Fruit fly (Drosophila melanogaster) whole organism, embryonic: ENCODE measurements around the gene CG1354.

Experiments used
- ATbp ChIP-seq: fragments of 200-800 bp; sonication (Bioruptor generic); optimal IDR thresholded peaks from 2 replicates; lab custom pipeline; 2017; ENCODE audit warnings: missing biosample characterization, mild to moderate bottlenecking, missing genetic modification characterization, missing genetic modification reagents
- Adf1 ChIP-seq: fragments of 200-800 bp; sonication (Bioruptor generic); IDR thresholded peaks from 2 replicates; pipeline ENCODE4 v1.3.6; 2022; ENCODE audit warnings: missing biosample characterization, missing genetic modification characterization
- CG10366 ChIP-seq: fragments of 200-800 bp; sonication (Bioruptor generic); IDR thresholded peaks from 2 replicates; pipeline ENCODE4 v1.3.6; 2022; ENCODE audit warnings: missing biosample characterization, missing genetic modification characterization
- CG11723 ChIP-seq: fragments of 200-800 bp; sonication (Bioruptor generic); optimal IDR thresholded peaks from 2 replicates; lab custom pipeline; 2017; ENCODE audit warnings: missing biosample characterization, mild to moderate bottlenecking, missing genetic modification characterization
- CG12219 ChIP-seq: fragments of 200-800 bp; sonication (Bioruptor generic); optimal IDR thresholded peaks from 3 replicates; lab custom pipeline; 2018; ENCODE audit warnings: missing biosample characterization, mild to moderate bottlenecking, missing genetic modification characterization
- CG12769 ChIP-seq: fragments of 200-800 bp; sonication (Bioruptor generic); optimal IDR thresholded peaks from 2 replicates; lab custom pipeline; 2019; ENCODE audit warnings: missing biosample characterization, mild to moderate bottlenecking, missing genetic modification characterization, moderate library complexity
- CG14014 ChIP-seq: fragments of 200-800 bp; sonication (Bioruptor generic); IDR thresholded peaks from 2 replicates; pipeline ENCODE4 v1.3.6; 2022; ENCODE audit warnings: missing biosample characterization, missing genetic modification characterization
- CG14050 ChIP-seq: fragments of 200-800 bp; sonication (Bioruptor generic); IDR thresholded peaks from 3 replicates; pipeline ENCODE4 v1.3.6; 2022; ENCODE audit warnings: missing biosample characterization, missing genetic modification characterization
- CG17829 ChIP-seq: fragments of 200-800 bp; optimal IDR thresholded peaks from 2 replicates; lab custom pipeline; 2019; ENCODE audit warnings: missing biosample characterization, mild to moderate bottlenecking, missing genetic modification characterization, moderate library complexity
- CG17912 ChIP-seq: fragments of 200-800 bp; sonication (Bioruptor generic); optimal IDR thresholded peaks from 2 replicates; lab custom pipeline; 2018; ENCODE audit warnings: missing biosample characterization, mild to moderate bottlenecking, missing genetic modification characterization
- CG18476 ChIP-seq: fragments of 200-800 bp; sonication (Bioruptor generic); optimal IDR thresholded peaks from 2 replicates; lab custom pipeline; 2016; ENCODE audit warnings: missing biosample characterization, mild to moderate bottlenecking, missing genetic modification characterization
- CG30403 ChIP-seq: fragments of 200-800 bp; sonication (Bioruptor generic); optimal IDR thresholded peaks from 3 replicates; lab custom pipeline; 2016; ENCODE audit warnings: missing biosample characterization, missing genetic modification characterization
- CG3163 ChIP-seq: fragments of 200-800 bp; sonication (Bioruptor generic); optimal IDR thresholded peaks from 3 replicates; lab custom pipeline; 2016; ENCODE audit warnings: missing biosample characterization, missing genetic modification characterization
- CG4424 ChIP-seq: fragments of 200-800 bp; sonication (Bioruptor generic); optimal IDR thresholded peaks from 3 replicates; lab custom pipeline; 2016; ENCODE audit warnings: missing biosample characterization, missing genetic modification characterization
- CG6254 ChIP-seq: fragments of 200-800 bp; sonication (Bioruptor generic); optimal IDR thresholded peaks from 3 replicates; lab custom pipeline; 2017; ENCODE audit warnings: mild to moderate bottlenecking, missing biosample characterization, missing genetic modification reagents, missing genetic modification characterization
- CG6791 ChIP-seq: fragments of 200-800 bp; sonication (Bioruptor generic); IDR thresholded peaks from 3 replicates; pipeline ENCODE4 v1.3.6; 2022; ENCODE audit warnings: missing biosample characterization, missing genetic modification characterization; ENCODE audit not compliant: partially characterized antibody
- CG6813 ChIP-seq: fragments of 200-800 bp; sonication (Bioruptor generic); optimal IDR thresholded peaks from 2 replicates; lab custom pipeline; 2017; ENCODE audit warnings: missing biosample characterization, missing genetic modification characterization, mild to moderate bottlenecking, moderate library complexity, missing genetic modification reagents
- CG8281 ChIP-seq: fragments of 200-800 bp; sonication (Bioruptor generic); optimal IDR thresholded peaks from 2 replicates; lab custom pipeline; 2018; ENCODE audit warnings: missing biosample characterization, mild to moderate bottlenecking, missing genetic modification characterization, moderate library complexity
- CG8924 ChIP-seq: fragments of 200-800 bp; optimal IDR thresholded peaks from 3 replicates; lab custom pipeline; 2019; ENCODE audit warnings: missing biosample characterization, mild to moderate bottlenecking, missing genetic modification characterization, moderate library complexity
- CG8944 ChIP-seq: fragments of 200-800 bp; sonication (Bioruptor generic); optimal IDR thresholded peaks from 3 replicates; lab custom pipeline; 2016; ENCODE audit warnings: missing biosample characterization, missing genetic modification characterization
- Dad ChIP-seq: fragments of 200-800 bp; sonication (Bioruptor generic); optimal IDR thresholded peaks from 3 replicates; lab custom pipeline; 2016; ENCODE audit warnings: missing biosample characterization, missing genetic modification characterization
- Dp ChIP-seq: fragments of 200-800 bp; sonication (Bioruptor generic); optimal IDR thresholded peaks from 2 replicates; lab custom pipeline; 2018; ENCODE audit warnings: missing biosample characterization, mild to moderate bottlenecking, missing genetic modification characterization, moderate library complexity
- H2.0 ChIP-seq: fragments of 200-800 bp; sonication (Bioruptor generic); IDR thresholded peaks from 2 replicates; pipeline ENCODE4 v1.3.6; 2022; ENCODE audit warnings: missing biosample characterization, missing genetic modification characterization
- HLHmδ ChIP-seq: fragments of 200-800 bp; sonication (Bioruptor generic); optimal IDR thresholded peaks from 2 replicates; lab custom pipeline; 2018; ENCODE audit warnings: missing biosample characterization, mild to moderate bottlenecking, missing genetic modification characterization, moderate library complexity
- Mad ChIP-seq: fragments of 200-800 bp; sonication (Bioruptor generic); optimal IDR thresholded peaks from 2 replicates; lab custom pipeline; 2016; ENCODE audit warnings: missing biosample characterization, missing genetic modification characterization
- Max ChIP-seq: fragments of 200-800 bp; sonication (Bioruptor generic); optimal IDR thresholded peaks from 2 replicates; lab custom pipeline; 2016; ENCODE audit warnings: missing biosample characterization, mild to moderate bottlenecking, missing genetic modification characterization
- Meics ChIP-seq: fragments of 200-800 bp; sonication (Bioruptor generic); optimal IDR thresholded peaks from 2 replicates; lab custom pipeline; 2017; ENCODE audit warnings: missing biosample characterization, mild to moderate bottlenecking, missing genetic modification characterization
- Mes4 ChIP-seq: fragments of 200-800 bp; sonication (Bioruptor generic); optimal IDR thresholded peaks from 2 replicates; lab custom pipeline; 2016; ENCODE audit warnings: missing biosample characterization, missing genetic modification characterization
- Myb ChIP-seq: fragments of 200-800 bp; sonication (Bioruptor generic); optimal IDR thresholded peaks from 2 replicates; lab custom pipeline; 2016; ENCODE audit warnings: missing biosample characterization, missing genetic modification characterization
- Nf-YC ChIP-seq: fragments of 200-800 bp; optimal IDR thresholded peaks from 3 replicates; lab custom pipeline; 2019; ENCODE audit warnings: missing biosample characterization, mild to moderate bottlenecking, missing genetic modification characterization, moderate library complexity
- Ravus ChIP-seq: fragments of 200-800 bp; sonication (Bioruptor generic); IDR thresholded peaks from 2 replicates; pipeline ENCODE4 v1.3.6; 2022; ENCODE audit warnings: missing biosample characterization, missing genetic modification characterization
- Side ChIP-seq: fragments of 200-800 bp; sonication (Bioruptor generic); optimal IDR thresholded peaks from 2 replicates; lab custom pipeline; 2016; ENCODE audit warnings: missing biosample characterization, missing genetic modification characterization
- Taf1 ChIP-seq: fragments of 200-800 bp; sonication (Bioruptor generic); IDR thresholded peaks from 2 replicates; pipeline ENCODE4 v1.3.6; 2022; ENCODE audit warnings: missing biosample characterization, missing genetic modification characterization
- Tbp ChIP-seq: fragments of >200 bp; optimal IDR thresholded peaks from 2 replicates; lab custom pipeline; 2018; ENCODE audit warnings: missing biosample characterization, missing genetic modification characterization
- aop ChIP-seq: fragments of 200-800 bp; sonication (Bioruptor generic); IDR thresholded peaks from 2 replicates; pipeline ENCODE4 v1.3.6; 2022; ENCODE audit warnings: missing biosample characterization, missing genetic modification characterization
- az2 ChIP-seq: fragments of 200-800 bp; sonication (Bioruptor generic); optimal IDR thresholded peaks from 3 replicates; lab custom pipeline; 2016; ENCODE audit warnings: missing biosample characterization, missing genetic modification characterization
- cas ChIP-seq: fragments of 200-800 bp; sonication (Bioruptor generic); IDR thresholded peaks from 2 replicates; pipeline ENCODE4 v1.3.6; 2022; ENCODE audit warnings: missing biosample characterization, missing genetic modification characterization
- ci ChIP-seq: fragments of 200-800 bp; sonication (Bioruptor generic); IDR thresholded peaks from 3 replicates; pipeline ENCODE4 v1.3.6; 2022; ENCODE audit warnings: missing biosample characterization, missing genetic modification characterization
- danr ChIP-seq: fragments of 200-800 bp; sonication (Bioruptor generic); IDR thresholded peaks from 2 replicates; pipeline ENCODE4 v1.3.6; 2022; ENCODE audit warnings: missing biosample characterization, missing genetic modification characterization
- dmrt99B ChIP-seq: fragments of 200-800 bp; sonication (Bioruptor generic); optimal IDR thresholded peaks from 2 replicates; lab custom pipeline; 2018; ENCODE audit warnings: missing biosample characterization, mild to moderate bottlenecking, missing genetic modification characterization, moderate library complexity
- en ChIP-seq: fragments of 200-800 bp; sonication (Bioruptor generic); optimal IDR thresholded peaks from 2 replicates; lab custom pipeline; 2016; ENCODE audit warnings: missing biosample characterization, missing genetic modification characterization
- hb ChIP-seq: fragments of 200-800 bp; sonication (Bioruptor generic); IDR thresholded peaks from 3 replicates; pipeline ENCODE4 v1.3.6; 2022; ENCODE audit warnings: missing biosample characterization, missing genetic modification characterization; ENCODE audit not compliant: partially characterized antibody
- ind ChIP-seq: fragments of 200-800 bp; sonication (Bioruptor generic); optimal IDR thresholded peaks from 3 replicates; lab custom pipeline; 2016; ENCODE audit warnings: missing biosample characterization, missing genetic modification characterization
- lola ChIP-seq, 3 experiments: fragments of >200 bp in 2 of 3; fragments of 200-800 bp in 1 of 3; sonication (Bioruptor generic) in 1 of 3; optimal IDR thresholded peaks; 2 replicates each; lab custom pipeline; 2017 to 2019; ENCODE audit warnings: missing biosample characterization in 3 of 3, missing genetic modification characterization in 3 of 3, mild to moderate bottlenecking in 1 of 3, moderate library complexity in 1 of 3
- pzg ChIP-seq: fragments of 200-800 bp; sonication (Bioruptor generic); optimal IDR thresholded peaks from 3 replicates; lab custom pipeline; 2018; ENCODE audit warnings: missing biosample characterization, mild to moderate bottlenecking, missing genetic modification characterization, moderate library complexity
- sc ChIP-seq, 3 experiments: fragments of >200 bp in 2 of 3; fragments of 200-800 bp in 1 of 3; sonication (Bioruptor generic) in 1 of 3; optimal IDR thresholded peaks; 2 replicates in 2 of 3; 3 replicates in 1 of 3; lab custom pipeline; 2017; ENCODE audit warnings: mild to moderate bottlenecking in 1 of 3, missing biosample characterization in 1 of 3, missing genetic modification characterization in 1 of 3, missing genetic modification reagents in 1 of 3
- slou ChIP-seq: fragments of 200-800 bp; sonication (Bioruptor generic); optimal IDR thresholded peaks from 3 replicates; lab custom pipeline; 2016; ENCODE audit warnings: missing biosample characterization, missing genetic modification characterization
- sr ChIP-seq: fragments of 200-800 bp; sonication (Bioruptor generic); IDR thresholded peaks from 3 replicates; pipeline ENCODE4 v1.3.6; 2022; ENCODE audit warnings: missing biosample characterization, missing genetic modification characterization
- toy ChIP-seq: fragments of 200-800 bp; sonication (Bioruptor generic); IDR thresholded peaks from 2 replicates; pipeline ENCODE4 v1.3.6; 2022; ENCODE audit warnings: missing biosample characterization, missing genetic modification characterization
- zen ChIP-seq: fragments of 200-800 bp; sonication (Bioruptor generic); optimal IDR thresholded peaks from 3 replicates; lab custom pipeline; 2018; ENCODE audit warnings: missing biosample characterization, mild to moderate bottlenecking, missing genetic modification characterization, moderate library complexity

Gene CG1354

DNA sequence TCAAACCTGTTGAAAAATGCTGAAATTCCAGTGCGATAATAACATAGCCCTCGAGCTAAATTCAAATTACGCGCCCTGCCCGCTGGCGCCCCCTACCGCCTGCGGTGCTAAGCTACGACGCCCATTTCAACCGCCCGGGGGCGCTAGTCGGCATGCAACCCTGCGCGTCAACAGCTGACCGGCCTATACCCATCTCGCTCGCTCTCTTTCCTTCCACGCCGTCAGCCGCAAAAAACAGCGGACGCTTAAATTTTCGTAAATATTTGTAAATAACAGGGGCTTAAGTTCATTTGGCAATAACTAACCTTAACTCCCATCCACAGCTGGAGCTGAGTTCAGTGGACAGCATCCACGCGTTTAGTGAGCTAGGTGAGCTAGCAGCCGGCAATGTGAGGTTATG lies at the start of gene CG1354 (continued):
- TF ChIP-seq CG8281, result no peak
- TF ChIP-seq H2.0 (GFP tag; lab: Robert Waterston, UW), result peak; percentile 49
- TF ChIP-seq CG17829 (tag; lab: Kevin White, UChicago), result peak; percentile 73
- TF ChIP-seq Dad (GFP tag; lab: Kevin White, UChicago), result peak; percentile 68
- TF ChIP-seq hb (GFP tag; lab: Robert Waterston, UW), result no peak
- peak; percentile 52 for TF ChIP-seq Mad
- TF ChIP-seq pzg (GFP tag; lab: Kevin White, UChicago), result peak; percentile 91
- peak; percentile 12 for TF ChIP-seq CG11723 (GFP tag; lab: Kevin White, UChicago)
- peak; percentile 68 for TF ChIP-seq CG4424 (GFP tag; lab: Kevin White, UChicago)
- peak; percentile 51 for TF ChIP-seq en (GFP tag; lab: Kevin White, UChicago)
- peak; percentile 64 for TF ChIP-seq CG6813 (GFP tag; lab: Kevin White, UChicago)
- TF ChIP-seq lola (GFP tag; optimal IDR thresholded peaks at IDR 0.05; lab: Kevin White, UChicago), result peak in 1 of 3 experiments; percentile 4
- peak; percentile 45 for TF ChIP-seq slou (GFP tag; lab: Kevin White, UChicago)
- no peak for TF ChIP-seq CG18476 (GFP tag; lab: Kevin White, UChicago)
- peak; percentile 63 for TF ChIP-seq CG12769
- peak; percentile 91 for TF ChIP-seq ci (GFP tag; lab: Robert Waterston, UW)
- TF ChIP-seq Taf1 (GFP tag; lab: Robert Waterston, UW), result peak; percentile 33; the same call in 1 of the 2 replicates
- TF ChIP-seq CG8924, result peak; percentile 60
- peak; percentile 42 for TF ChIP-seq Adf1
- no peak for TF ChIP-seq CG6254 (GFP tag; lab: Kevin White, UChicago)
- TF ChIP-seq az2 (GFP tag; lab: Kevin White, UChicago), result peak; percentile 61
- TF ChIP-seq Nf-YC (tag; lab: Kevin White, UChicago), result peak; percentile 55
- TF ChIP-seq toy (GFP tag; lab: Robert Waterston, UW), result no peak; the same call in 1 of the 2 replicates
- peak; percentile 59 for TF ChIP-seq CG17912 (GFP tag; lab: Kevin White, UChicago)
- no peak for TF ChIP-seq ATbp (GFP tag; lab: Kevin White, UChicago)
- peak; percentile 39; the same call in 1 of the 3 replicates for TF ChIP-seq CG14050 (GFP tag; lab: Robert Waterston, UW)
- peak; percentile 3 for TF ChIP-seq CG12219 (GFP tag; lab: Kevin White, UChicago)
- peak; percentile 65 for TF ChIP-seq Mes4 (GFP tag; lab: Kevin White, UChicago)
- peak; percentile 58 for TF ChIP-seq CG10366
- TF ChIP-seq CG6791 (GFP tag; lab: Robert Waterston, UW), result peak; percentile 28; the same call in 1 of the 3 replicates
- peak; percentile 74 for TF ChIP-seq CG30403 (GFP tag; lab: Kevin White, UChicago)
- no peak for TF ChIP-seq Ravus (GFP tag; lab: Robert Waterston, UW)
- peak; percentile 65 for TF ChIP-seq Meics (GFP tag; lab: Kevin White, UChicago)
- peak; percentile 75 for TF ChIP-seq CG14014 (GFP tag; lab: Robert Waterston, UW)
- peak; percentile 98 for TF ChIP-seq Dp (GFP tag; lab: Kevin White, UChicago)
- TF ChIP-seq Tbp, result no peak
- peak; percentile 30; the same call in 1 of the 2 replicates for TF ChIP-seq aop
- peak; percentile 77 for TF ChIP-seq CG8944 (GFP tag; lab: Kevin White, UChicago)
- peak; percentile 63 for TF ChIP-seq Myb (GFP tag; lab: Kevin White, UChicago)
- 0 out of 2 replicates have a peak, but pooled peaks have one; percentile 48 for TF ChIP-seq cas
- TF ChIP-seq dmrt99B, result no peak
- peak; percentile 62 for TF ChIP-seq ind (GFP tag; lab: Kevin White, UChicago)
- peak; percentile 27; the same call in 1 of the 3 replicates for TF ChIP-seq sr (GFP tag; lab: Robert Waterston, UW)
- no peak for TF ChIP-seq sc (optimal IDR thresholded peaks at IDR 0.05; lab: Kevin White, UChicago)
- TF ChIP-seq sc (GFP tag; optimal IDR thresholded peaks at IDR 0.05; lab: Kevin White, UChicago), result peak; percentile 22
- TF ChIP-seq Max (GFP tag; lab: Kevin White, UChicago), result peak; percentile 45
- TF ChIP-seq danr, result no peak
- TF ChIP-seq CG3163, result peak; percentile 66
- peak; percentile 79 for TF ChIP-seq HLHmδ (GFP tag; lab: Kevin White, UChicago)
- peak; percentile 52 for TF ChIP-seq zen (tag; lab: Kevin White, UChicago)
- TF ChIP-seq Side (GFP tag; lab: Kevin White, UChicago), result peak; percentile 80
